Worm (Caenorhabditis elegans) whole organism, mixed stage, embryonic: ENCODE results near the gene usp-14.

Experiments used
- blmp-1 ChIP-seq: fragments of 150-350 bp; optimal IDR thresholded peaks from 2 replicates; lab custom pipeline; 2014; ENCODE audit warnings: missing biosample characterization, missing genetic modification characterization
- ces-1 ChIP-seq: fragments of 150-350 bp; optimal IDR thresholded peaks from 2 replicates; lab custom pipeline; 2014; ENCODE audit warnings: missing biosample characterization, missing genetic modification reagents, missing genetic modification characterization
- hlh-1 ChIP-seq: fragments of 150-350 bp; optimal IDR thresholded peaks from 2 replicates; lab custom pipeline; 2014; ENCODE audit warnings: missing biosample characterization, missing genetic modification reagents, missing genetic modification characterization
- lin-13 ChIP-seq: fragments of 150-350 bp; optimal IDR thresholded peaks from 2 replicates; lab custom pipeline; 2014; ENCODE audit warnings: missing biosample characterization, missing genetic modification characterization
- nhr-28 ChIP-seq: fragments of 150-350 bp; optimal IDR thresholded peaks from 2 replicates; lab custom pipeline; 2014; ENCODE audit warnings: missing biosample characterization, missing genetic modification characterization
- pha-4 ChIP-seq: fragments of 150-350 bp; optimal IDR thresholded peaks from 2 replicates; lab custom pipeline; 2018; ENCODE audit warnings: missing biosample characterization, missing genetic modification reagents, missing genetic modification characterization
- unc-62 ChIP-seq: fragments of 150-350 bp; optimal IDR thresholded peaks from 2 replicates; lab custom pipeline; 2014; ENCODE audit warnings: missing biosample characterization, missing genetic modification reagents, missing genetic modification characterization

ce11 chrII:14470020-14470419, 18.5 kb downstream of the usp-14 start:
- TF ChIP-seq unc-62 (GFP tag; lab: Kevin White, UChicago) (no peak), ces-1 (GFP tag; lab: Kevin White, UChicago) (peak; percentile 99), blmp-1 (tag; lab: Kevin White, UChicago) (no peak), pha-4 (tag; lab: Kevin White, UChicago) (no peak), lin-13 (no peak), hlh-1 (tag; lab: Kevin White, UChicago) (no peak), nhr-28 (no peak)
